Fruit fly (Drosophila melanogaster) Kc167 (cell line): Measurements from ENCODE around the gene sr.

Experiments used
- Myc ChIP-seq: fragments of >200 bp; optimal IDR thresholded peaks from 2 replicates; lab custom pipeline; 2017; ENCODE audit warnings: missing external identifiers
- Sin3A ChIP-seq: fragments of >200 bp; optimal IDR thresholded peaks from 2 replicates; lab custom pipeline; 2018; ENCODE audit warnings: missing external identifiers
- h ChIP-seq: fragments of >200 bp; optimal IDR thresholded peaks from 3 replicates; lab custom pipeline; 2018; ENCODE audit warnings: missing external identifiers
- insv ChIP-seq: fragments of >200 bp; optimal IDR thresholded peaks from 3 replicates; lab custom pipeline; 2018; ENCODE audit warnings: missing external identifiers
- psq ChIP-seq: fragments of >200 bp; optimal IDR thresholded peaks from 2 replicates; lab custom pipeline; 2017; ENCODE audit warnings: missing external identifiers
- ttk ChIP-seq: sonication (Bioruptor generic); optimal IDR thresholded peaks from 2 replicates; lab custom pipeline; 2017; ENCODE audit warnings: missing external identifiers

sr gene

dm6 chr3R:18090014-18090853, at the start of gene sr:
Gene sr, plus strand, starts transcription at chr3R:18090803.
- TF ChIP-seq Myc (no peak), insv (lab: Kevin White, UChicago) (no peak), h (no peak), Sin3A (lab: Kevin White, UChicago) (no peak), psq (no peak)

- TF ChIP-seq insv (lab: Kevin White, UChicago) (no peak), h (no peak), Myc (no peak), ttk (lab: Kevin White, UChicago) (no peak), psq (no peak), Sin3A (lab: Kevin White, UChicago) (no peak)
Measured at dm6 chr3R:18043579-18043978, 47.0 kb upstream of the sr start.

- TF ChIP-seq h, result no peak
- TF ChIP-seq ttk (lab: Kevin White, UChicago), result no peak
Measured at dm6 chr3R:18049272-18050015, 41.2 kb upstream of the sr start.

dm6 chr3R:18050016-18050556, 40.5 kb upstream of the sr start:
- no peak for TF ChIP-seq Sin3A (lab: Kevin White, UChicago)

- TF ChIP-seq Sin3A (lab: Kevin White, UChicago) (no peak), insv (lab: Kevin White, UChicago) (no peak), ttk (lab: Kevin White, UChicago) (no peak), h (no peak), psq (no peak), Myc (no peak)
Measured at dm6 chr3R:18050585-18050984, 40.0 kb upstream of the sr start.

dm6 chr3R:18052799-18053586, 37.6 kb upstream of the sr start, which contains the start of gene htl:
Gene htl, minus strand, starts transcription at chr3R:18052984.
- no peak for TF ChIP-seq h
- TF ChIP-seq Myc, result no peak
- TF ChIP-seq ttk (lab: Kevin White, UChicago), result no peak
- TF ChIP-seq Sin3A (lab: Kevin White, UChicago), result no peak
- TF ChIP-seq insv (lab: Kevin White, UChicago), result no peak
- no peak for TF ChIP-seq psq

- TF ChIP-seq Sin3A (lab: Kevin White, UChicago) (no peak), ttk (lab: Kevin White, UChicago) (no peak), psq (no peak), insv (lab: Kevin White, UChicago) (no peak), h (no peak), Myc (no peak)
Measured at dm6 chr3R:18058401-18058800, 32.2 kb upstream of the sr start.

- TF ChIP-seq ttk (lab: Kevin White, UChicago) (no peak), Sin3A (lab: Kevin White, UChicago) (no peak), insv (lab: Kevin White, UChicago) (no peak), h (no peak), Myc (no peak), psq (no peak)
Measured at dm6 chr3R:18060551-18060950, 30.1 kb upstream of the sr start.

dm6 chr3R:18063168-18063792, 27.3 kb upstream of the sr start:
- TF ChIP-seq psq (no peak), insv (lab: Kevin White, UChicago) (no peak), h (no peak), Sin3A (lab: Kevin White, UChicago) (no peak), Myc (no peak), ttk (lab: Kevin White, UChicago) (no peak)

- TF ChIP-seq insv (lab: Kevin White, UChicago) (no peak), Sin3A (lab: Kevin White, UChicago) (no peak), psq (no peak), ttk (lab: Kevin White, UChicago) (no peak), h (no peak), Myc (no peak)
Measured at dm6 chr3R:18064369-18064768, 26.2 kb upstream of the sr start.

dm6 chr3R:18067930-18068329, 22.7 kb upstream of the sr start:
- TF ChIP-seq psq, result no peak

dm6 chr3R:18072982-18073381, 17.6 kb upstream of the sr start:
- no peak for TF ChIP-seq h
- no peak for TF ChIP-seq psq
- TF ChIP-seq ttk (lab: Kevin White, UChicago), result no peak
- TF ChIP-seq insv (lab: Kevin White, UChicago), result no peak
- TF ChIP-seq Myc, result no peak
- no peak for TF ChIP-seq Sin3A (lab: Kevin White, UChicago)
